Fruit fly (Drosophila melanogaster): Measurements from ENCODE around the gene ttk.

ttk gene

dm6 chr3R:31689727-31690126 lies 23.9 kb upstream of the ttk start (continued):
- peak; percentile 47 for TF ChIP-seq nmo (GFP tag; optimal IDR thresholded peaks at IDR 0.05)
- TF ChIP-seq CG17361 (GFP tag; IDR thresholded peaks at IDR 0.05), result peak; percentile 70
- TF ChIP-seq CG18476 (GFP tag; optimal IDR thresholded peaks at IDR 0.05), result no peak
- TF ChIP-seq CG13624 (GFP tag; optimal IDR thresholded peaks at IDR 0.05), result no peak
- peak; percentile 14 for TF ChIP-seq scrt (GFP tag; optimal IDR thresholded peaks at IDR 0.05)
- no peak for TF ChIP-seq vfl (GFP tag; optimal IDR thresholded peaks at IDR 0.05)
- TF ChIP-seq CG2678 (tag; optimal IDR thresholded peaks at IDR 0.05), result peak; percentile 7
- TF ChIP-seq sd (tag; optimal IDR thresholded peaks at IDR 0.05), result no peak
- peak; percentile 45 for TF ChIP-seq CG8359 (GFP tag; optimal IDR thresholded peaks at IDR 0.05; ENCODE audit: borderline replicate concordance)
- TF ChIP-seq CG33557 (GFP tag; optimal IDR thresholded peaks at IDR 0.05), result peak; percentile 23
- no peak for TF ChIP-seq CG9797 (GFP tag; optimal IDR thresholded peaks at IDR 0.05)
- TF ChIP-seq bsh (GFP tag; optimal IDR thresholded peaks at IDR 0.05), result peak; percentile 1 to 77
- peak; percentile 54 for TF ChIP-seq phol (tag; optimal IDR thresholded peaks at IDR 0.05)
- TF ChIP-seq Ets65A (GFP tag), result peak; percentile 69
- TF ChIP-seq D19A (tag; optimal IDR thresholded peaks at IDR 0.05), result peak; percentile 31
- TF ChIP-seq otp (GFP tag; IDR thresholded peaks at IDR 0.05), result no peak
- peak; percentile 13 for TF ChIP-seq trem (tag; optimal IDR thresholded peaks at IDR 0.05)
- TF ChIP-seq CTCF (GFP tag; optimal IDR thresholded peaks at IDR 0.05), result no peak
- TF ChIP-seq tx (GFP tag; optimal IDR thresholded peaks at IDR 0.05), result no peak
- peak; percentile 3 for TF ChIP-seq Sox100B (GFP tag; optimal IDR thresholded peaks at IDR 0.05)
- no peak for TF ChIP-seq D (optimal IDR thresholded peaks at IDR 0.05)
- no peak for TF ChIP-seq D (GFP tag; optimal IDR thresholded peaks at IDR 0.05)
- no peak for TF ChIP-seq knrl (GFP tag; IDR thresholded peaks at IDR 0.05; ENCODE audit: partially characterized antibody)
- TF ChIP-seq CG9727 (GFP tag; optimal IDR thresholded peaks at IDR 0.05), result peak; percentile 57
- TF ChIP-seq CG15696 (tag; optimal IDR thresholded peaks at IDR 0.05), result peak; percentile 19
- TF ChIP-seq unpg (GFP tag; optimal IDR thresholded peaks at IDR 0.05), result peak; percentile 13
- TF ChIP-seq nerfin-1 (tag; optimal IDR thresholded peaks at IDR 0.05), result no peak
- TF ChIP-seq CG1792 (GFP tag; optimal IDR thresholded peaks at IDR 0.05), result no peak
- no peak for TF ChIP-seq hkb (optimal IDR thresholded peaks at IDR 0.05)
- TF ChIP-seq hkb (GFP tag; IDR thresholded peaks at IDR 0.05), result no peak
- TF ChIP-seq CG10267 (tag; optimal IDR thresholded peaks at IDR 0.05), result peak; percentile 42
- no peak for TF ChIP-seq eyg (GFP tag; optimal IDR thresholded peaks at IDR 0.05)
- TF ChIP-seq dmrt11E (tag; optimal IDR thresholded peaks at IDR 0.05), result peak; percentile 83
- TF ChIP-seq CG30403 (GFP tag; optimal IDR thresholded peaks at IDR 0.05), result peak; percentile 39
- TF ChIP-seq ATbp (GFP tag; optimal IDR thresholded peaks at IDR 0.05), result peak; percentile 13
- TF ChIP-seq tio (GFP tag; optimal IDR thresholded peaks at IDR 0.05), result peak; percentile 23
- TF ChIP-seq NC2β (GFP tag; optimal IDR thresholded peaks at IDR 0.05), result peak; percentile 10
- peak in 1 of 3 experiments; percentile 72 for TF ChIP-seq lola (GFP tag; optimal IDR thresholded peaks at IDR 0.05)
- TF ChIP-seq CG1603 (tag; optimal IDR thresholded peaks at IDR 0.05), result peak; percentile 49
- no peak for TF ChIP-seq Hsf (GFP tag; optimal IDR thresholded peaks at IDR 0.05)
- TF ChIP-seq CG18262 (tag; optimal IDR thresholded peaks at IDR 0.05), result peak; percentile 75
- peak; percentile 42 for TF ChIP-seq CG14710 (tag; optimal IDR thresholded peaks at IDR 0.05)
- TF ChIP-seq chif (GFP tag; optimal IDR thresholded peaks at IDR 0.05), result peak in 1 of 2 experiments; percentile 9
- no peak for TF ChIP-seq CG15011 (GFP tag; optimal IDR thresholded peaks at IDR 0.05)
- no peak for TF ChIP-seq Nf-YA (GFP tag; IDR thresholded peaks at IDR 0.05)
- TF ChIP-seq CG11696 (GFP tag; IDR thresholded peaks at IDR 0.05), result no peak
- peak; percentile 12 for TF ChIP-seq CG6254 (GFP tag; optimal IDR thresholded peaks at IDR 0.05)
- TF ChIP-seq CG7556 (GFP tag; optimal IDR thresholded peaks at IDR 0.05), result peak; percentile 23
- peak in 1 of 3 experiments; percentile 39 for TF ChIP-seq Stat92E (GFP tag; optimal IDR thresholded peaks at IDR 0.05)
- peak; percentile 31 for TF ChIP-seq fd96Cb (tag; optimal IDR thresholded peaks at IDR 0.05)
- peak; percentile 17 for TF ChIP-seq CG8388 (GFP tag; optimal IDR thresholded peaks at IDR 0.05)

Measured in whole organism, embryonic.